Fruit fly (Drosophila melanogaster): ENCODE results near the gene ND-B8.

ND-B8 gene

DNA sequence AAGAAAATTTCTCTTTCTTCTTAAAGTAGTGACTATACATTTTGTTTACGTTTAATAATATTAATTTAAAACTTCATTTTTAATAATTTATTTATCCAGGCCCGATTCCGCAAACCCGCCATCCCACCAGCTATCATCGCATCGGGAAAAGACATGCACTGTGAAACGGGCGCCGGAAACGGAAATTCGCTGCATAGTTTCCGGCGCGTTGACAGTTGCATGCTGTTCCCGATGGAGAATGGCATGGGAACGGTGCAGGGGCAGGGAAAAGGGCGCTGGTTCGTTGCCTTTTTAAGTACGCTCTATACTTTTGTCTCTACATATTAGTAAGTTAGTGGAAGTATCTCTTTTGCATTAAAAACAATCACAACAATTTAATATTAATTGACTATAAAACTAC, 23.6 kb downstream of the ND-B8 start:
- TF ChIP-seq psq (optimal IDR thresholded peaks at IDR 0.05) (no peak), EcR (GFP tag; optimal IDR thresholded peaks at IDR 0.05) (no peak), CG8478 (optimal IDR thresholded peaks at IDR 0.05) (no peak), pan (optimal IDR thresholded peaks at IDR 0.05) (no peak), usp (GFP tag; optimal IDR thresholded peaks at IDR 0.05) (no peak), Dll (optimal IDR thresholded peaks at IDR 0.05) (no peak)
